Worm (Caenorhabditis elegans) whole organism, L4 larva: ENCODE results near the gene K07H8.2.

Source experiments
- T26A8.4 ChIP-seq: fragments of 200-800 bp; sonication (Bioruptor generic); IDR thresholded peaks from 2 replicates; pipeline ENCODE4 v1.3.6; 2022; ENCODE audit warnings: missing genetic modification characterization, missing compliant biosample characterization
- Y105C5A.15 ChIP-seq: fragments of 200-800 bp; sonication (Bioruptor generic); IDR thresholded peaks from 2 replicates; pipeline ENCODE4 v1.3.6; 2022; ENCODE audit warnings: missing genetic modification characterization, missing compliant biosample characterization
- aly-2 ChIP-seq: sonication (generic microtip); optimal IDR thresholded peaks from 2 replicates; lab custom pipeline; 2018; ENCODE audit warnings: missing biosample characterization, missing genetic modification characterization
- ama-1 ChIP-seq: fragments of 150-350 bp; optimal IDR thresholded peaks from 2 replicates; lab custom pipeline; 2014; ENCODE audit warnings: inconsistent platforms, mixed read lengths
- daf-16 ChIP-seq, 3 experiments: sonication (generic microtip); optimal IDR thresholded peaks; 2 replicates each; lab custom pipeline; 2016 to 2017; ENCODE audit warnings: missing genetic modification characterization in 3 of 3, missing genetic modification reagents in 3 of 3, mild to moderate bottlenecking in 2 of 3, missing compliant biosample characterization in 2 of 3, missing biosample characterization in 1 of 3, moderate library complexity in 1 of 3
- madf-5 ChIP-seq, 2 experiments: fragments of 200-800 bp; sonication (Bioruptor generic); IDR thresholded peaks; 2 replicates each; pipeline ENCODE4 v1.3.6; 2022; ENCODE audit warnings: missing compliant biosample characterization in 2 of 2, missing genetic modification characterization in 2 of 2
- nhr-25 ChIP-seq: sonication (generic microtip); optimal IDR thresholded peaks from 2 replicates; lab custom pipeline; 2017; ENCODE audit warnings: missing genetic modification characterization, mild to moderate bottlenecking, missing compliant biosample characterization, antibody characterized with exemption, moderate library complexity, borderline replicate concordance; ENCODE audit not compliant: insufficient read depth
- nhr-77 ChIP-seq: fragments of 150-350 bp; optimal IDR thresholded peaks from 2 replicates; lab custom pipeline; 2014; ENCODE audit warnings: missing biosample characterization, missing genetic modification characterization
- unc-130 ChIP-seq: sonication (generic microtip); optimal IDR thresholded peaks from 2 replicates; lab custom pipeline; 2016; ENCODE audit warnings: missing genetic modification reagents, missing genetic modification characterization, missing compliant biosample characterization

DNA sequence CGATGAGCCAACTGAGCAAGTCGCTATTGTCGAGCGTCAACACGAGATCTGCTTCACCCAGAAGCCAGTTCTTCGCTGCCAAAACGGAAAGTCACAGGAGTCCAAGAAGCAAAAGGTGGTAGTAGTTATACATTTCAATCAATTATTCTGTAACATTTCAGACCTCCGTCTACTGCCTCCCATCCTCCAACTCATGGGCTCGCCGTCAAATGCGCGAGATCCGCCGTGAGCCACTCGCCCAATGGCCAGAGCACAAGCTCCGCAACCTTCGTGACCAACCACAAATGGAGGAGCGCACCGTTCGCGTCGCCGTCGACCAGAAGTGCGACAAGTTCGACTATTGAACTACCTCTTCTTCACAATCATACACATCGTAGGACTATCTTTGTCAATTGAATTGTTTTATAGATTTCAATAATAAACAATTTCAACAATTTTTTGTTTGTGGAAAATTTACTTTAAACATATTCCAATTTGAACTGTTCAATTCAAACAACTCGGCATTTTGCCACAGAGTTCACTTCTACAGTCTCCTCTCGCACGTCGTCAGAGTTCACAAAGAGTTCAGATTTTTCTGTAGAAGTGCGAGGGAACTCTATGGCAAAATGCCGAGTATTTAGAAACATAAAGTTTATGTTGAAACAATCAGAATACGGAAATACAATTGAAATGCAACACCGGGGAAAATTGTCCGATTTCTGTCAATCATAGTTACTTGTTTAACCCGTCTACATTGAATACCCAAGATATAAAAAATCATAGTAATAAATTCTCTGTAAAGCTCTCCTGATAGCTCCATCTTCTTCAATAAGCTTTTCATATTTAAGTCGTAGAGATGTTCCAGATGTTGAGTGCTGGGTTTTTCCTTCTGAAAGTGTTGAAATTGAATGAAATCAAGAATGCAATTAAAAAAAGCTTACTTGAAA is 25.0 kb upstream of the K07H8.2 start:
- TF ChIP-seq aly-2 (tag; lab: Kevin White, UChicago) (no peak), Y105C5A.15 (GFP tag; lab: Robert Waterston, UW) (no peak), daf-16 (GFP tag; optimal IDR thresholded peaks at IDR 0.05; lab: Kevin White, UChicago) (no peak), daf-16 (tag; optimal IDR thresholded peaks at IDR 0.05; lab: Kevin White, UChicago) (no peak), unc-130 (GFP tag; lab: Kevin White, UChicago) (no peak), madf-5 (GFP tag; IDR thresholded peaks at IDR 0.05; lab: Robert Waterston, UW) (no peak), nhr-77 (no peak), ama-1 (lab: Kevin White, UChicago) (no peak), T26A8.4 (GFP tag; lab: Robert Waterston, UW) (no peak), nhr-25 (no peak)
